Fruit fly (Drosophila melanogaster) whole organism, embryonic: ENCODE measurements around the gene CG6006.

Source experiments
- Bgb ChIP-seq: fragments of 200-800 bp; sonication (Bioruptor generic); IDR thresholded peaks from 2 replicates; pipeline ENCODE4 v1.3.6; 2022; ENCODE audit warnings: missing biosample characterization, missing genetic modification characterization; ENCODE audit not compliant: partially characterized antibody
- CG10147 ChIP-seq: fragments of 200-800 bp; sonication (Bioruptor generic); optimal IDR thresholded peaks from 2 replicates; lab custom pipeline; 2019; ENCODE audit warnings: missing biosample characterization, mild to moderate bottlenecking, missing genetic modification characterization, moderate library complexity
- CG10654 ChIP-seq: fragments of 200-800 bp; sonication (Bioruptor generic); optimal IDR thresholded peaks from 2 replicates; lab custom pipeline; 2016; ENCODE audit warnings: missing biosample characterization, missing genetic modification characterization
- CG11085 ChIP-seq: fragments of 200-800 bp; sonication (Bioruptor generic); IDR thresholded peaks from 2 replicates; pipeline ENCODE4 v1.3.6; 2022; ENCODE audit warnings: missing biosample characterization, missing genetic modification characterization
- CG12744 ChIP-seq: fragments of 200-800 bp; sonication (Bioruptor generic); optimal IDR thresholded peaks from 2 replicates; lab custom pipeline; 2016; ENCODE audit warnings: missing biosample characterization, missing genetic modification characterization
- CG13894 ChIP-seq: fragments of 200-800 bp; sonication (Bioruptor generic); optimal IDR thresholded peaks from 3 replicates; lab custom pipeline; 2018; ENCODE audit warnings: missing biosample characterization, mild to moderate bottlenecking, missing genetic modification characterization, moderate library complexity
- CG14050 ChIP-seq: fragments of 200-800 bp; sonication (Bioruptor generic); IDR thresholded peaks from 3 replicates; pipeline ENCODE4 v1.3.6; 2022; ENCODE audit warnings: missing biosample characterization, missing genetic modification characterization
- CG17328 ChIP-seq: fragments of 200-800 bp; sonication (Bioruptor generic); IDR thresholded peaks from 2 replicates; pipeline ENCODE4 v1.3.6; 2022; ENCODE audit warnings: missing biosample characterization, missing genetic modification characterization
- CG18599 ChIP-seq: fragments of 200-800 bp; sonication (Bioruptor generic); optimal IDR thresholded peaks from 3 replicates; lab custom pipeline; 2017; ENCODE audit warnings: missing biosample characterization, missing genetic modification characterization, mild to moderate bottlenecking, moderate library complexity, missing genetic modification reagents
- CG2678 ChIP-seq: fragments of 200-800 bp; sonication (Bioruptor generic); optimal IDR thresholded peaks from 3 replicates; lab custom pipeline; 2019; ENCODE audit warnings: missing biosample characterization, mild to moderate bottlenecking, missing genetic modification characterization, moderate library complexity
- CG2712 ChIP-seq: fragments of 200-800 bp; optimal IDR thresholded peaks from 3 replicates; lab custom pipeline; 2019; ENCODE audit warnings: missing biosample characterization, mild to moderate bottlenecking, missing genetic modification characterization, moderate library complexity
- CG30020 ChIP-seq: fragments of 200-800 bp; optimal IDR thresholded peaks from 2 replicates; lab custom pipeline; 2019; ENCODE audit warnings: missing biosample characterization, mild to moderate bottlenecking, missing genetic modification characterization, moderate library complexity
- CG32767 ChIP-seq: fragments of 200-800 bp; sonication (Bioruptor generic); IDR thresholded peaks from 2 replicates; pipeline ENCODE4 v1.3.6; 2022; ENCODE audit warnings: missing biosample characterization, missing genetic modification characterization
- CG33213 ChIP-seq: fragments of 200-800 bp; sonication (Bioruptor generic); optimal IDR thresholded peaks from 3 replicates; lab custom pipeline; 2016; ENCODE audit warnings: missing biosample characterization, missing genetic modification characterization
- CG3838 ChIP-seq: fragments of 200-800 bp; sonication (Bioruptor generic); optimal IDR thresholded peaks from 3 replicates; lab custom pipeline; 2016; ENCODE audit warnings: missing biosample characterization, missing genetic modification characterization
- CG4424 ChIP-seq: fragments of 200-800 bp; sonication (Bioruptor generic); optimal IDR thresholded peaks from 3 replicates; lab custom pipeline; 2016; ENCODE audit warnings: missing biosample characterization, missing genetic modification characterization
- CG5180 ChIP-seq: fragments of 200-800 bp; sonication (Bioruptor generic); optimal IDR thresholded peaks from 3 replicates; lab custom pipeline; 2017; ENCODE audit warnings: missing biosample characterization, missing genetic modification characterization, mild to moderate bottlenecking, moderate library complexity, missing genetic modification reagents
- CG7556 ChIP-seq: fragments of 200-800 bp; sonication (Bioruptor generic); optimal IDR thresholded peaks from 2 replicates; lab custom pipeline; 2017; ENCODE audit warnings: missing biosample characterization, mild to moderate bottlenecking, missing genetic modification characterization
- CG8944 ChIP-seq: fragments of 200-800 bp; sonication (Bioruptor generic); optimal IDR thresholded peaks from 3 replicates; lab custom pipeline; 2016; ENCODE audit warnings: missing biosample characterization, missing genetic modification characterization
- CTCF ChIP-seq: fragments of 200-800 bp; sonication (Bioruptor generic); optimal IDR thresholded peaks from 2 replicates; lab custom pipeline; 2017; ENCODE audit warnings: missing biosample characterization, mild to moderate bottlenecking, missing genetic modification characterization, moderate library complexity
- CrebB ChIP-seq: fragments of 200-800 bp; sonication (Bioruptor generic); optimal IDR thresholded peaks from 3 replicates; lab custom pipeline; 2018; ENCODE audit warnings: missing biosample characterization, mild to moderate bottlenecking, missing genetic modification characterization
- Dp ChIP-seq: fragments of 200-800 bp; sonication (Bioruptor generic); optimal IDR thresholded peaks from 2 replicates; lab custom pipeline; 2018; ENCODE audit warnings: missing biosample characterization, mild to moderate bottlenecking, missing genetic modification characterization, moderate library complexity
- Drgx ChIP-seq: fragments of 200-800 bp; sonication (Bioruptor generic); IDR thresholded peaks from 2 replicates; pipeline ENCODE4 v1.3.6; 2022; ENCODE audit warnings: missing biosample characterization, missing genetic modification characterization
- E2f1 ChIP-seq: fragments of 200-800 bp; sonication (Bioruptor generic); IDR thresholded peaks from 2 replicates; pipeline ENCODE4 v1.3.6; 2022; ENCODE audit warnings: missing biosample characterization, missing genetic modification characterization
- E2f2 ChIP-seq: fragments of 200-800 bp; sonication (Bioruptor generic); IDR thresholded peaks from 2 replicates; pipeline ENCODE4 v1.3.6; 2022; ENCODE audit warnings: missing biosample characterization, missing genetic modification characterization
- Ets65A ChIP-seq: fragments of 200-800 bp; sonication (Bioruptor generic); peaks from one replicate; lab custom pipeline; 2016; ENCODE audit warnings: missing biosample characterization, missing genetic modification characterization
- Hey ChIP-seq: fragments of 200-800 bp; sonication (Bioruptor generic); optimal IDR thresholded peaks from 3 replicates; lab custom pipeline; 2018; ENCODE audit warnings: missing biosample characterization, mild to moderate bottlenecking, missing genetic modification characterization
- Hr39 ChIP-seq: fragments of >200 bp; optimal IDR thresholded peaks from 2 replicates; lab custom pipeline; 2017
- Mad ChIP-seq: fragments of 200-800 bp; sonication (Bioruptor generic); optimal IDR thresholded peaks from 2 replicates; lab custom pipeline; 2016; ENCODE audit warnings: missing biosample characterization, missing genetic modification characterization
- NC2α ChIP-seq: fragments of 200-800 bp; sonication (Bioruptor generic); optimal IDR thresholded peaks from 2 replicates; lab custom pipeline; 2016; ENCODE audit warnings: missing biosample characterization, missing genetic modification characterization
- NK7.1 ChIP-seq: fragments of 200-800 bp; sonication (Bioruptor generic); optimal IDR thresholded peaks from 3 replicates; lab custom pipeline; 2016; ENCODE audit warnings: missing biosample characterization, missing genetic modification characterization
- Neu2 ChIP-seq: fragments of 200-800 bp; sonication (Bioruptor generic); optimal IDR thresholded peaks from 3 replicates; lab custom pipeline; 2016; ENCODE audit warnings: missing biosample characterization, missing genetic modification characterization, borderline replicate concordance
- NfI ChIP-seq: fragments of 200-800 bp; sonication (Bioruptor generic); optimal IDR thresholded peaks from 3 replicates; lab custom pipeline; 2018; ENCODE audit warnings: missing biosample characterization, mild to moderate bottlenecking, missing genetic modification characterization, moderate library complexity
- Rx ChIP-seq: fragments of 200-800 bp; sonication (Bioruptor generic); IDR thresholded peaks from 2 replicates; pipeline ENCODE4 v1.3.6; 2022; ENCODE audit warnings: missing biosample characterization, missing genetic modification characterization
- Sin3A ChIP-seq: fragments of >200 bp; optimal IDR thresholded peaks from 2 replicates; lab custom pipeline; 2018
- Sox102F ChIP-seq: fragments of 200-800 bp; sonication (Bioruptor generic); optimal IDR thresholded peaks from 2 replicates; lab custom pipeline; 2018; ENCODE audit warnings: missing biosample characterization, mild to moderate bottlenecking, missing genetic modification characterization, moderate library complexity
- Spps ChIP-seq: fragments of 200-800 bp; sonication (Bioruptor generic); optimal IDR thresholded peaks from 2 replicates; lab custom pipeline; 2018; ENCODE audit warnings: missing biosample characterization, mild to moderate bottlenecking, missing genetic modification characterization
- bab2 ChIP-seq: fragments of 200-800 bp; sonication (Bioruptor generic); optimal IDR thresholded peaks from 2 replicates; lab custom pipeline; 2016; ENCODE audit warnings: missing biosample characterization, missing genetic modification characterization
- crc ChIP-seq: fragments of 200-800 bp; sonication (Bioruptor generic); optimal IDR thresholded peaks from 2 replicates; lab custom pipeline; 2016; ENCODE audit warnings: missing biosample characterization, missing genetic modification characterization
- ems ChIP-seq: fragments of 200-800 bp; sonication (Bioruptor generic); optimal IDR thresholded peaks from 3 replicates; lab custom pipeline; 2016; ENCODE audit warnings: missing biosample characterization, missing genetic modification characterization
- fd96Cb ChIP-seq: fragments of 200-800 bp; sonication (Bioruptor generic); optimal IDR thresholded peaks from 2 replicates; lab custom pipeline; 2018; ENCODE audit warnings: missing biosample characterization, mild to moderate bottlenecking, missing genetic modification characterization, moderate library complexity
- gem ChIP-seq: fragments of 200-800 bp; sonication (Bioruptor generic); optimal IDR thresholded peaks from 2 replicates; lab custom pipeline; 2019; ENCODE audit warnings: missing biosample characterization, mild to moderate bottlenecking, missing genetic modification characterization, moderate library complexity
- h ChIP-seq: fragments of >200 bp; optimal IDR thresholded peaks from 2 replicates; lab custom pipeline; 2017
- hth ChIP-seq: fragments of >200 bp; optimal IDR thresholded peaks from 2 replicates; lab custom pipeline; 2017; ENCODE audit warnings: inconsistent platforms
- ind ChIP-seq: fragments of 200-800 bp; sonication (Bioruptor generic); optimal IDR thresholded peaks from 3 replicates; lab custom pipeline; 2016; ENCODE audit warnings: missing biosample characterization, missing genetic modification characterization
- nerfin-1 ChIP-seq: fragments of 200-800 bp; sonication (Bioruptor generic); optimal IDR thresholded peaks from 3 replicates; lab custom pipeline; 2019; ENCODE audit warnings: missing biosample characterization, mild to moderate bottlenecking, missing genetic modification characterization, moderate library complexity
- nmo ChIP-seq: fragments of 200-800 bp; sonication (Bioruptor generic); optimal IDR thresholded peaks from 2 replicates; lab custom pipeline; 2018; ENCODE audit warnings: missing biosample characterization, mild to moderate bottlenecking, missing genetic modification characterization, moderate library complexity
- psq ChIP-seq: fragments of 200-800 bp; sonication (Bioruptor generic); optimal IDR thresholded peaks from 2 replicates; lab custom pipeline; 2017; ENCODE audit warnings: missing biosample characterization, missing genetic modification characterization
- salm ChIP-seq: fragments of 200-800 bp; sonication (Bioruptor generic); optimal IDR thresholded peaks from 2 replicates; lab custom pipeline; 2018; ENCODE audit warnings: missing biosample characterization, mild to moderate bottlenecking, missing genetic modification characterization
- sna ChIP-seq: fragments of 200-800 bp; sonication (Bioruptor generic); IDR thresholded peaks from 2 replicates; pipeline ENCODE4 v1.3.6; 2022; ENCODE audit warnings: missing biosample characterization, missing genetic modification characterization; ENCODE audit not compliant: partially characterized antibody
- ssp ChIP-seq: fragments of 200-800 bp; sonication (Bioruptor generic); IDR thresholded peaks from 2 replicates; pipeline ENCODE4 v1.3.6; 2022; ENCODE audit warnings: missing biosample characterization, missing genetic modification characterization
- tll ChIP-seq, 2 experiments: fragments of 200-800 bp in 1 of 2; fragments of >200 bp in 1 of 2; sonication (Bioruptor generic) in 1 of 2; optimal IDR thresholded peaks; 2 replicates each; lab custom pipeline; 2017 to 2019; ENCODE audit warnings: missing biosample characterization in 2 of 2, missing genetic modification characterization in 2 of 2, mild to moderate bottlenecking in 1 of 2, moderate library complexity in 1 of 2
- wdn ChIP-seq: fragments of 200-800 bp; sonication (Bioruptor generic); IDR thresholded peaks from 2 replicates; pipeline ENCODE4 v1.3.6; 2022; ENCODE audit warnings: missing biosample characterization, missing genetic modification characterization

The CG6006 gene

DNA sequence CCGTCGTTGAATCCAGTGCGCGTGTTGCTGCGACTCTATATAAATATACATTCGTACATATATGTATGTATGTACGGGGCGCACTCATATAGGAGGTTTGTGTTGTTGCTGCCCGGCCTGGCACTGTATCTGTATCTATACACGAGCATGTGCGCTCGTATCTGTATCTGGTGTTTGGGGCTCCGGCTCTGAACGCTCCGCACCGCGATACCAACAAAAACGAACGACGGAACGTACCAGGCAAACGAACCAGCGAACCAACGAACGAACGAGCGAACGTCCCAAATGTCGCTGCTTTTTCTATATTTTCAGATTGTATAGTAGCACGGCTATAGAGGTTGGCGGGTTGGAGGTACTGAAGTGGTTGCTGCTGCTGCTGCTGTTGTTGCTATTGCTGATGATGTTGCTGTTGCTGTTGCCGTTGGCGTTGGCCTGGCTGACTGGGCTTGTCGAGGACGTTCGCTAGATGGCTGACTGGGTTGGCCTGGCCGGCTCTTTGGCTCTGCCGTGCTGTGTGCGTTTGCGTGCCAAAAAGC, 52.4 kb downstream of the CG6006 start (continued):
- TF ChIP-seq nerfin-1 (peak; percentile 2), hth (lab: Kevin White, UChicago) (no peak), Bgb (GFP tag; lab: Robert Waterston, UW) (peak; percentile 38; the same call in 1 of the 2 replicates), CG5180 (GFP tag; lab: Kevin White, UChicago) (peak; percentile 97), ind (no peak), CG2712 (tag; lab: Kevin White, UChicago) (peak; percentile 27), E2f1 (GFP tag; lab: Robert Waterston, UW) (no peak), CG33213 (no peak), CG14050 (no peak), CG17328 (GFP tag; lab: Robert Waterston, UW) (no peak), Hey (tag; lab: Kevin White, UChicago) (peak; percentile 55), CG30020 (tag; lab: Kevin White, UChicago) (no peak), crc (no peak), Drgx (GFP tag; lab: Robert Waterston, UW) (peak; percentile 59), CG8944 (GFP tag; lab: Kevin White, UChicago) (no peak), NfI (GFP tag; lab: Kevin White, UChicago) (no peak), CG11085 (GFP tag; lab: Robert Waterston, UW) (no peak), CrebB (tag; lab: Kevin White, UChicago) (peak; percentile 37), tll (GFP tag; optimal IDR thresholded peaks at IDR 0.05; lab: Kevin White, UChicago) (no peak), CG2678 (tag; lab: Kevin White, UChicago) (peak; percentile 8), CTCF (GFP tag; lab: Kevin White, UChicago) (no peak), CG3838 (GFP tag; lab: Kevin White, UChicago) (peak; percentile 27), ems (GFP tag; lab: Kevin White, UChicago) (no peak), sna (GFP tag; lab: Robert Waterston, UW) (0 out of 2 replicates have a peak, but pooled peaks have one; percentile 56), ssp (no peak), NK7.1 (GFP tag; lab: Kevin White, UChicago) (no peak), Rx (GFP tag; lab: Robert Waterston, UW) (no peak), NC2α (GFP tag; lab: Kevin White, UChicago) (no peak), Hr39 (no peak), Sox102F (GFP tag; lab: Kevin White, UChicago) (no peak), salm (tag; lab: Kevin White, UChicago) (no peak), CG10147 (GFP tag; lab: Kevin White, UChicago) (peak; percentile 19), h (lab: Kevin White, UChicago) (no peak), CG13894 (tag; lab: Kevin White, UChicago) (peak; percentile 99), psq (GFP tag; lab: Kevin White, UChicago) (peak; percentile 36), Neu2 (no peak), Mad (GFP tag; lab: Kevin White, UChicago) (no peak), nmo (GFP tag; lab: Kevin White, UChicago) (no peak), CG4424 (no peak), fd96Cb (no peak), CG7556 (GFP tag; lab: Kevin White, UChicago) (no peak), Dp (GFP tag; lab: Kevin White, UChicago) (no peak), CG18599 (GFP tag; lab: Kevin White, UChicago) (peak; percentile 72), CG12744 (GFP tag; lab: Kevin White, UChicago) (no peak), wdn (GFP tag; lab: Robert Waterston, UW) (0 out of 2 replicates have a peak, but pooled peaks have one; percentile 26), E2f2 (GFP tag; lab: Robert Waterston, UW) (no peak), Spps (tag; lab: Kevin White, UChicago) (no peak), bab2 (GFP tag; lab: Kevin White, UChicago) (no peak), Ets65A (no peak), CG10654 (GFP tag; lab: Kevin White, UChicago) (no peak), gem (tag; lab: Kevin White, UChicago) (no peak), Sin3A (lab: Kevin White, UChicago) (no peak), CG32767 (GFP tag; lab: Robert Waterston, UW) (peak; percentile 93)
